Worm (Caenorhabditis elegans) whole organism, mixed stage, embryonic: ENCODE results near the gene jmjd-1.1.

Source experiments
- M03D4.4 ChIP-seq: sonication (generic microtip); optimal IDR thresholded peaks from 2 replicates; lab custom pipeline; 2017; ENCODE audit warnings: mild to moderate bottlenecking, missing genetic modification characterization, missing compliant biosample characterization
- bed-3 ChIP-seq: fragments of 200-800 bp; sonication (Bioruptor generic); optimal IDR thresholded peaks from 3 replicates; lab custom pipeline; 2018; ENCODE audit warnings: mild to moderate bottlenecking, missing genetic modification characterization, moderate library complexity, missing compliant biosample characterization
- blmp-1 ChIP-seq: fragments of 150-350 bp; optimal IDR thresholded peaks from 2 replicates; lab custom pipeline; 2014; ENCODE audit warnings: missing biosample characterization, missing genetic modification characterization
- ceh-39 ChIP-seq: fragments of 150-350 bp; optimal IDR thresholded peaks from 2 replicates; lab custom pipeline; 2014; ENCODE audit warnings: missing biosample characterization, missing genetic modification characterization
- ceh-43 ChIP-seq: fragments of 200-800 bp; sonication (Bioruptor generic); optimal IDR thresholded peaks from 2 replicates; lab custom pipeline; 2018; ENCODE audit warnings: mild to moderate bottlenecking, missing genetic modification characterization, moderate library complexity, missing compliant biosample characterization
- ceh-83 ChIP-seq: fragments of 200-800 bp; sonication (Bioruptor generic); optimal IDR thresholded peaks from 2 replicates; lab custom pipeline; 2018; ENCODE audit warnings: mild to moderate bottlenecking, missing genetic modification characterization, missing compliant biosample characterization
- ces-1 ChIP-seq: fragments of 150-350 bp; optimal IDR thresholded peaks from 2 replicates; lab custom pipeline; 2014; ENCODE audit warnings: missing biosample characterization, missing genetic modification reagents, missing genetic modification characterization
- cnd-1 ChIP-seq: fragments of 200-800 bp; sonication (Bioruptor generic); optimal IDR thresholded peaks from 2 replicates; lab custom pipeline; 2018; ENCODE audit warnings: mild to moderate bottlenecking, missing genetic modification characterization, missing compliant biosample characterization
- drap-1 ChIP-seq: fragments of 200-800 bp; sonication (Bioruptor generic); optimal IDR thresholded peaks from 3 replicates; lab custom pipeline; 2018; ENCODE audit warnings: mild to moderate bottlenecking, missing genetic modification characterization, missing compliant biosample characterization
- elt-1 ChIP-seq: sonication (generic microtip); optimal IDR thresholded peaks from 2 replicates; lab custom pipeline; 2017; ENCODE audit warnings: missing genetic modification characterization, mild to moderate bottlenecking, missing compliant biosample characterization, antibody characterized with exemption, moderate library complexity, borderline replicate concordance; ENCODE audit not compliant: insufficient read depth
- elt-3 ChIP-seq: fragments of 150-350 bp; optimal IDR thresholded peaks from 2 replicates; lab custom pipeline; 2014; ENCODE audit warnings: missing biosample characterization, missing genetic modification characterization
- flh-1 ChIP-seq: fragments of 200-800 bp; sonication (Bioruptor generic); optimal IDR thresholded peaks from 2 replicates; lab custom pipeline; 2018; ENCODE audit warnings: mild to moderate bottlenecking, missing genetic modification characterization, moderate library complexity, missing compliant biosample characterization
- ham-2 ChIP-seq: fragments of 200-800 bp; sonication (Bioruptor generic); optimal IDR thresholded peaks from 2 replicates; lab custom pipeline; 2018; ENCODE audit warnings: mild to moderate bottlenecking, missing genetic modification characterization, missing compliant biosample characterization
- hlh-1 ChIP-seq: fragments of 150-350 bp; optimal IDR thresholded peaks from 2 replicates; lab custom pipeline; 2014; ENCODE audit warnings: missing biosample characterization, missing genetic modification reagents, missing genetic modification characterization
- lin-13 ChIP-seq: fragments of 150-350 bp; optimal IDR thresholded peaks from 2 replicates; lab custom pipeline; 2014; ENCODE audit warnings: missing biosample characterization, missing genetic modification characterization
- lin-32 ChIP-seq: fragments of 200-800 bp; sonication (Bioruptor generic); optimal IDR thresholded peaks from 2 replicates; lab custom pipeline; 2018; ENCODE audit warnings: mild to moderate bottlenecking, missing genetic modification characterization, missing compliant biosample characterization
- lsy-2 ChIP-seq: fragments of 150-350 bp; optimal IDR thresholded peaks from 2 replicates; lab custom pipeline; 2014; ENCODE audit warnings: missing biosample characterization, missing genetic modification characterization
- mab-5 ChIP-seq: fragments of 150-350 bp; optimal IDR thresholded peaks from 2 replicates; lab custom pipeline; 2014; ENCODE audit warnings: missing biosample characterization, missing genetic modification characterization
- mep-1 ChIP-seq: fragments of 150-350 bp; optimal IDR thresholded peaks from 2 replicates; lab custom pipeline; 2017; ENCODE audit warnings: missing biosample characterization, missing genetic modification reagents, missing genetic modification characterization, inconsistent platforms
- mls-2 ChIP-seq: sonication (generic microtip); optimal IDR thresholded peaks from 2 replicates; lab custom pipeline; 2016; ENCODE audit warnings: mild to moderate bottlenecking, missing genetic modification characterization, moderate library complexity, missing compliant biosample characterization
- nhr-2 ChIP-seq: fragments of 150-350 bp; optimal IDR thresholded peaks from 2 replicates; lab custom pipeline; 2014; ENCODE audit warnings: missing biosample characterization, missing genetic modification characterization
- nhr-237 ChIP-seq: fragments of 150-350 bp; optimal IDR thresholded peaks from 2 replicates; lab custom pipeline; 2014; ENCODE audit warnings: missing biosample characterization, missing genetic modification characterization
- nhr-28 ChIP-seq: fragments of 150-350 bp; optimal IDR thresholded peaks from 2 replicates; lab custom pipeline; 2014; ENCODE audit warnings: missing biosample characterization, missing genetic modification characterization
- nhr-76 ChIP-seq: sonication (generic microtip); optimal IDR thresholded peaks from 2 replicates; lab custom pipeline; 2017; ENCODE audit warnings: missing biosample characterization, missing genetic modification characterization
- pha-4 ChIP-seq: fragments of 150-350 bp; optimal IDR thresholded peaks from 2 replicates; lab custom pipeline; 2018; ENCODE audit warnings: missing biosample characterization, missing genetic modification reagents, missing genetic modification characterization
- sem-2 ChIP-seq: fragments of 200-800 bp; sonication (Bioruptor generic); optimal IDR thresholded peaks from 2 replicates; lab custom pipeline; 2018; ENCODE audit warnings: mild to moderate bottlenecking, missing genetic modification characterization, missing compliant biosample characterization
- snpc-4 ChIP-seq: fragments of 150-350 bp; optimal IDR thresholded peaks from 2 replicates; lab custom pipeline; 2014; ENCODE audit warnings: missing biosample characterization, missing genetic modification characterization
- sptf-1 ChIP-seq: sonication (generic microtip); optimal IDR thresholded peaks from 2 replicates; lab custom pipeline; 2017; ENCODE audit warnings: mild to moderate bottlenecking, missing genetic modification characterization, moderate library complexity, missing compliant biosample characterization
- tbx-8 ChIP-seq: fragments of 200-800 bp; sonication (Bioruptor generic); optimal IDR thresholded peaks from 2 replicates; lab custom pipeline; 2018; ENCODE audit warnings: mild to moderate bottlenecking, missing genetic modification characterization, moderate library complexity, missing compliant biosample characterization
- unc-120 ChIP-seq: sonication (generic microtip); optimal IDR thresholded peaks from 2 replicates; lab custom pipeline; 2017; ENCODE audit warnings: missing genetic modification characterization, missing compliant biosample characterization; ENCODE audit not compliant: poor library complexity, severe bottlenecking
- unc-39 ChIP-seq: fragments of 150-350 bp; optimal IDR thresholded peaks from 2 replicates; lab custom pipeline; 2014; ENCODE audit warnings: missing biosample characterization, missing genetic modification characterization
- unc-62 ChIP-seq: fragments of 150-350 bp; optimal IDR thresholded peaks from 2 replicates; lab custom pipeline; 2014; ENCODE audit warnings: missing biosample characterization, missing genetic modification reagents, missing genetic modification characterization
- zip-8 ChIP-seq: fragments of 150-350 bp; optimal IDR thresholded peaks from 2 replicates; lab custom pipeline; 2014; ENCODE audit warnings: missing biosample characterization, missing genetic modification characterization

Gene jmjd-1.1

ce11 chrII:11836554-11837218 lies 30.3 kb downstream of the jmjd-1.1 start:
- TF ChIP-seq hlh-1 (tag; lab: Kevin White, UChicago) (no peak), unc-39 (tag; lab: Kevin White, UChicago) (no peak), lin-13 (no peak), drap-1 (GFP tag; lab: Kevin White, UChicago) (no peak), nhr-76 (tag; lab: Kevin White, UChicago) (no peak), M03D4.4 (tag; lab: Kevin White, UChicago) (no peak), nhr-237 (tag; lab: Kevin White, UChicago) (no peak), cnd-1 (tag; lab: Kevin White, UChicago) (no peak), mls-2 (no peak), tbx-8 (GFP tag; lab: Kevin White, UChicago) (no peak), nhr-2 (no peak), ces-1 (GFP tag; lab: Kevin White, UChicago) (no peak), unc-120 (tag; lab: Kevin White, UChicago) (no peak), elt-1 (tag; lab: Kevin White, UChicago) (no peak), bed-3 (GFP tag; lab: Kevin White, UChicago) (no peak), nhr-28 (tag; lab: Kevin White, UChicago) (no peak), sptf-1 (tag; lab: Kevin White, UChicago) (no peak), flh-1 (GFP tag; lab: Kevin White, UChicago) (no peak), ceh-83 (GFP tag; lab: Kevin White, UChicago) (no peak), lin-32 (GFP tag; lab: Kevin White, UChicago) (no peak)

- no peak for TF ChIP-seq M03D4.4 (tag; lab: Kevin White, UChicago)
Measured at ce11 chrII:11838353-11838752, 32.0 kb downstream of the jmjd-1.1 start.

ce11 chrII:11839116-11839515 lies 32.8 kb downstream of the jmjd-1.1 start:
- no peak for TF ChIP-seq flh-1 (GFP tag; lab: Kevin White, UChicago)
- no peak for TF ChIP-seq sem-2 (GFP tag; lab: Kevin White, UChicago)
- TF ChIP-seq ceh-83 (GFP tag; lab: Kevin White, UChicago): no peak
- no peak for TF ChIP-seq nhr-237 (tag; lab: Kevin White, UChicago)
- TF ChIP-seq elt-3: no peak
- TF ChIP-seq unc-120 (tag; lab: Kevin White, UChicago): no peak
- no peak for TF ChIP-seq mep-1 (tag; lab: Kevin White, UChicago)
- no peak for TF ChIP-seq ceh-43
- no peak for TF ChIP-seq zip-8 (tag; lab: Kevin White, UChicago)
- no peak for TF ChIP-seq cnd-1 (tag; lab: Kevin White, UChicago)
- TF ChIP-seq bed-3 (GFP tag; lab: Kevin White, UChicago): no peak
- TF ChIP-seq lin-13: no peak

- TF ChIP-seq ham-2 (peak; percentile 49), hlh-1 (tag; lab: Kevin White, UChicago) (no peak)
Measured at ce11 chrII:11841653-11842052, 35.3 kb downstream of the jmjd-1.1 start.

- TF ChIP-seq tbx-8 (GFP tag; lab: Kevin White, UChicago) (no peak), nhr-2 (no peak)
Measured at ce11 chrII:11842317-11842716, 36.0 kb downstream of the jmjd-1.1 start, which contains the start of gene T27D12.1. Gene T27D12.1 (plus strand): TSS chrII:11842617.

ce11 chrII:11842766-11843165 lies 36.4 kb downstream of the jmjd-1.1 start:
- TF ChIP-seq mep-1 (tag; lab: Kevin White, UChicago): no peak
- TF ChIP-seq nhr-28 (tag; lab: Kevin White, UChicago): no peak
- TF ChIP-seq tbx-8 (GFP tag; lab: Kevin White, UChicago): no peak
- TF ChIP-seq ceh-39: no peak
- TF ChIP-seq snpc-4 (tag; lab: Kevin White, UChicago): no peak
- no peak for TF ChIP-seq zip-8 (tag; lab: Kevin White, UChicago)
- no peak for TF ChIP-seq M03D4.4 (tag; lab: Kevin White, UChicago)
- TF ChIP-seq lin-13: no peak
- TF ChIP-seq lin-32 (GFP tag; lab: Kevin White, UChicago): no peak
- no peak for TF ChIP-seq sptf-1 (tag; lab: Kevin White, UChicago)
- TF ChIP-seq mab-5 (tag; lab: Kevin White, UChicago): no peak
- no peak for TF ChIP-seq unc-39 (tag; lab: Kevin White, UChicago)
- TF ChIP-seq cnd-1 (tag; lab: Kevin White, UChicago): no peak
- TF ChIP-seq blmp-1 (tag; lab: Kevin White, UChicago): no peak
- no peak for TF ChIP-seq lsy-2 (tag; lab: Kevin White, UChicago)
- TF ChIP-seq pha-4 (tag; lab: Kevin White, UChicago): no peak
- no peak for TF ChIP-seq elt-1 (tag; lab: Kevin White, UChicago)
- no peak for TF ChIP-seq mls-2
- TF ChIP-seq unc-62 (GFP tag; lab: Kevin White, UChicago): no peak
- no peak for TF ChIP-seq nhr-76 (tag; lab: Kevin White, UChicago)
